Fruit fly (Drosophila melanogaster) whole organism, embryonic: ENCODE measurements around the gene CG5265.

Source experiments
- Awh ChIP-seq: fragments of 200-800 bp; sonication (Bioruptor generic); IDR thresholded peaks from 2 replicates; pipeline ENCODE4, ENCODE4 v1.3.6; 2022; ENCODE audit warnings: missing biosample characterization, missing genetic modification characterization
- B-H2 ChIP-seq: fragments of 200-800 bp; sonication (Bioruptor generic); optimal IDR thresholded peaks from 2 replicates; lab custom pipeline; 2018; ENCODE audit warnings: missing biosample characterization, mild to moderate bottlenecking, missing genetic modification characterization
- CG10147 ChIP-seq: fragments of 200-800 bp; sonication (Bioruptor generic); optimal IDR thresholded peaks from 2 replicates; lab custom pipeline; 2019; ENCODE audit warnings: missing biosample characterization, mild to moderate bottlenecking, missing genetic modification characterization, moderate library complexity
- CG10274 ChIP-seq: fragments of 200-800 bp; sonication (Bioruptor generic); optimal IDR thresholded peaks from 3 replicates; lab custom pipeline; 2017; ENCODE audit warnings: missing biosample characterization, mild to moderate bottlenecking, missing genetic modification characterization
- CG11085 ChIP-seq: fragments of 200-800 bp; sonication (Bioruptor generic); IDR thresholded peaks from 2 replicates; pipeline ENCODE4 v1.3.6; 2022; ENCODE audit warnings: missing biosample characterization, missing genetic modification characterization
- CG11456 ChIP-seq: fragments of 200-800 bp; sonication (Bioruptor generic); IDR thresholded peaks from 3 replicates; pipeline ENCODE4 v1.3.6; 2022; ENCODE audit warnings: missing biosample characterization, missing genetic modification characterization
- CG11723 ChIP-seq: fragments of 200-800 bp; sonication (Bioruptor generic); optimal IDR thresholded peaks from 2 replicates; lab custom pipeline; 2017; ENCODE audit warnings: missing biosample characterization, mild to moderate bottlenecking, missing genetic modification characterization
- CG12155 ChIP-seq: fragments of 200-800 bp; sonication (Bioruptor generic); optimal IDR thresholded peaks from 3 replicates; lab custom pipeline; 2016; ENCODE audit warnings: missing biosample characterization, missing genetic modification characterization
- CG12236 ChIP-seq: fragments of 200-800 bp; sonication (Bioruptor generic); optimal IDR thresholded peaks from 2 replicates; lab custom pipeline; 2016; ENCODE audit warnings: missing biosample characterization, missing genetic modification characterization
- CG14441 ChIP-seq: fragments of 200-800 bp; sonication (Bioruptor generic); IDR thresholded peaks from 2 replicates; pipeline ENCODE4 v1.3.6; 2022; ENCODE audit warnings: missing biosample characterization, missing genetic modification characterization
- CG1529 ChIP-seq: fragments of 200-800 bp; sonication (Bioruptor generic); optimal IDR thresholded peaks from 3 replicates; lab custom pipeline; 2018; ENCODE audit warnings: missing biosample characterization, missing genetic modification characterization
- CG15601 ChIP-seq: fragments of 200-800 bp; sonication (Bioruptor generic); optimal IDR thresholded peaks from 3 replicates; lab custom pipeline; 2019; ENCODE audit warnings: missing biosample characterization, mild to moderate bottlenecking, missing genetic modification characterization, moderate library complexity
- CG16813 ChIP-seq: fragments of 200-800 bp; sonication (Bioruptor generic); IDR thresholded peaks from 3 replicates; pipeline ENCODE4 v1.3.6; 2022; ENCODE audit warnings: missing biosample characterization, missing genetic modification characterization; ENCODE audit not compliant: partially characterized antibody
- CG17568 ChIP-seq: fragments of 200-800 bp; sonication (Bioruptor generic); optimal IDR thresholded peaks from 2 replicates; lab custom pipeline; 2018; ENCODE audit warnings: missing biosample characterization, mild to moderate bottlenecking, missing genetic modification characterization, moderate library complexity
- CG18764 ChIP-seq: fragments of 200-800 bp; sonication (Bioruptor generic); optimal IDR thresholded peaks from 3 replicates; lab custom pipeline; 2016; ENCODE audit warnings: missing biosample characterization, missing genetic modification characterization
- CG31224 ChIP-seq: fragments of 200-800 bp; sonication (Bioruptor generic); IDR thresholded peaks from 2 replicates; pipeline ENCODE4 v1.3.6; 2022; ENCODE audit warnings: missing biosample characterization, missing genetic modification characterization
- CG3407 ChIP-seq: fragments of 200-800 bp; sonication (Bioruptor generic); optimal IDR thresholded peaks from 2 replicates; lab custom pipeline; 2018; ENCODE audit warnings: missing biosample characterization, mild to moderate bottlenecking, missing genetic modification characterization
- CG3847 ChIP-seq: fragments of 200-800 bp; sonication (Bioruptor generic); IDR thresholded peaks from 2 replicates; pipeline ENCODE4 v1.3.6; 2022; ENCODE audit warnings: missing biosample characterization, missing genetic modification characterization
- CG42726 ChIP-seq: fragments of 200-800 bp; sonication (Bioruptor generic); IDR thresholded peaks from 2 replicates; pipeline ENCODE4 v1.3.6; 2022; ENCODE audit warnings: missing biosample characterization, missing genetic modification characterization; ENCODE audit not compliant: partially characterized antibody
- CG7786 ChIP-seq: fragments of 200-800 bp; sonication (Bioruptor generic); optimal IDR thresholded peaks from 2 replicates; lab custom pipeline; 2016; ENCODE audit warnings: missing biosample characterization, missing genetic modification characterization
- CG7963 ChIP-seq: fragments of 200-800 bp; sonication (Bioruptor generic); IDR thresholded peaks from 3 replicates; pipeline ENCODE4 v1.3.6; 2022; ENCODE audit warnings: missing biosample characterization, missing genetic modification characterization; ENCODE audit not compliant: partially characterized antibody
- Dref ChIP-seq: fragments of 200-800 bp; sonication (Bioruptor generic); IDR thresholded peaks from 2 replicates; pipeline ENCODE4 v1.3.6; 2022; ENCODE audit warnings: missing biosample characterization, missing genetic modification characterization
- Gsc ChIP-seq: fragments of 200-800 bp; sonication (Bioruptor generic); IDR thresholded peaks from 2 replicates; pipeline ENCODE4 v1.3.6; 2022; ENCODE audit warnings: missing biosample characterization, missing genetic modification characterization
- HLH54F ChIP-seq: fragments of 200-800 bp; sonication (Bioruptor generic); optimal IDR thresholded peaks from 3 replicates; lab custom pipeline; 2016; ENCODE audit warnings: missing biosample characterization, missing genetic modification characterization
- HmgD ChIP-seq: fragments of 200-800 bp; sonication (Bioruptor generic); optimal IDR thresholded peaks from 3 replicates; lab custom pipeline; 2016; ENCODE audit warnings: missing biosample characterization, missing genetic modification characterization
- HmgZ ChIP-seq: fragments of 200-800 bp; sonication (Bioruptor generic); optimal IDR thresholded peaks from 2 replicates; lab custom pipeline; 2018; ENCODE audit warnings: missing biosample characterization, mild to moderate bottlenecking, missing genetic modification characterization
- Hr3 ChIP-seq: fragments of 200-800 bp; sonication (Bioruptor generic); optimal IDR thresholded peaks from 3 replicates; lab custom pipeline; 2016; ENCODE audit warnings: missing biosample characterization, missing genetic modification characterization
- NK7.1 ChIP-seq: fragments of 200-800 bp; sonication (Bioruptor generic); optimal IDR thresholded peaks from 3 replicates; lab custom pipeline; 2016; ENCODE audit warnings: missing biosample characterization, missing genetic modification characterization
- Opbp ChIP-seq: fragments of 200-800 bp; sonication (Bioruptor generic); IDR thresholded peaks from 3 replicates; pipeline ENCODE4 v1.3.6; 2022; ENCODE audit warnings: missing biosample characterization, missing genetic modification characterization; ENCODE audit not compliant: partially characterized antibody
- Six4 ChIP-seq: fragments of 200-800 bp; sonication (Bioruptor generic); optimal IDR thresholded peaks from 2 replicates; lab custom pipeline; 2016; ENCODE audit warnings: missing biosample characterization, missing genetic modification characterization
- Spps ChIP-seq: fragments of 200-800 bp; sonication (Bioruptor generic); optimal IDR thresholded peaks from 2 replicates; lab custom pipeline; 2018; ENCODE audit warnings: missing biosample characterization, mild to moderate bottlenecking, missing genetic modification characterization
- Ssrp ChIP-seq: fragments of 200-800 bp; sonication (Bioruptor generic); optimal IDR thresholded peaks from 2 replicates; lab custom pipeline; 2018; ENCODE audit warnings: missing biosample characterization, mild to moderate bottlenecking, missing genetic modification characterization, moderate library complexity
- TFAM ChIP-seq: fragments of 200-800 bp; sonication (Bioruptor generic); optimal IDR thresholded peaks from 2 replicates; lab custom pipeline; 2017; ENCODE audit warnings: missing biosample characterization, missing genetic modification characterization, inconsistent platforms
- Usf ChIP-seq: fragments of 200-800 bp; sonication (Bioruptor generic); optimal IDR thresholded peaks from 2 replicates; lab custom pipeline; 2017; ENCODE audit warnings: missing genotype, missing biosample characterization, missing genetic modification characterization
- aop ChIP-seq: fragments of 200-800 bp; sonication (Bioruptor generic); IDR thresholded peaks from 2 replicates; pipeline ENCODE4 v1.3.6; 2022; ENCODE audit warnings: missing biosample characterization, missing genetic modification characterization
- cwo ChIP-seq: fragments of 200-800 bp; sonication (Bioruptor generic); optimal IDR thresholded peaks from 3 replicates; lab custom pipeline; 2017; ENCODE audit warnings: missing biosample characterization, missing genetic modification characterization, mild to moderate bottlenecking, moderate library complexity, missing genetic modification reagents
- dmrt11E ChIP-seq: fragments of 200-800 bp; sonication (Bioruptor generic); optimal IDR thresholded peaks from 3 replicates; lab custom pipeline; 2018; ENCODE audit warnings: missing biosample characterization, mild to moderate bottlenecking, missing genetic modification characterization, moderate library complexity
- dpn ChIP-seq, 2 experiments: fragments of 200-800 bp; sonication (Bioruptor generic); optimal IDR thresholded peaks; 3 replicates each; lab custom pipeline; 2016; ENCODE audit warnings: missing biosample characterization in 2 of 2, missing genetic modification characterization in 2 of 2
- fd64A ChIP-seq: fragments of 200-800 bp; sonication (Bioruptor generic); optimal IDR thresholded peaks from 3 replicates; lab custom pipeline; 2018; ENCODE audit warnings: missing biosample characterization, mild to moderate bottlenecking, missing genetic modification characterization
- gt ChIP-seq: fragments of 200-800 bp; sonication (Bioruptor generic); IDR thresholded peaks from 2 replicates; pipeline ENCODE4 v1.3.6; 2022; ENCODE audit warnings: missing biosample characterization, missing genetic modification characterization
- inv ChIP-seq: fragments of 200-800 bp; sonication (Bioruptor generic); IDR thresholded peaks from 2 replicates; pipeline ENCODE4 v1.3.6; 2022; ENCODE audit warnings: missing biosample characterization, missing genetic modification characterization; ENCODE audit not compliant: partially characterized antibody
- ken ChIP-seq: fragments of 200-800 bp; sonication (Bioruptor generic); IDR thresholded peaks from 3 replicates; pipeline ENCODE4 v1.3.6; 2022; ENCODE audit warnings: missing biosample characterization, missing genetic modification characterization
- lbe ChIP-seq: fragments of 200-800 bp; sonication (Bioruptor generic); optimal IDR thresholded peaks from 2 replicates; lab custom pipeline; 2016; ENCODE audit warnings: missing biosample characterization, mild to moderate bottlenecking, missing genetic modification characterization
- lov ChIP-seq, 2 experiments: fragments of 200-800 bp in 1 of 2; fragments of >200 bp in 1 of 2; sonication (Bioruptor generic) in 1 of 2; IDR thresholded peaks in 1 of 2; optimal IDR thresholded peaks in 1 of 2; 2 replicates in 1 of 2; 3 replicates in 1 of 2; pipeline versions ENCODE4 v1.3.6 to Lab custom; 2017 to 2022; ENCODE audit warnings: missing biosample characterization in 1 of 2, missing genetic modification characterization in 1 of 2
- repo ChIP-seq: fragments of 200-800 bp; sonication (Bioruptor generic); optimal IDR thresholded peaks from 2 replicates; lab custom pipeline; 2016; ENCODE audit warnings: missing biosample characterization, missing genetic modification characterization
- scrt ChIP-seq: fragments of 200-800 bp; sonication (Bioruptor generic); optimal IDR thresholded peaks from 2 replicates; lab custom pipeline; 2018; ENCODE audit warnings: missing biosample characterization, mild to moderate bottlenecking, missing genetic modification characterization, moderate library complexity
- sd ChIP-seq: fragments of 200-800 bp; sonication (Bioruptor generic); optimal IDR thresholded peaks from 3 replicates; lab custom pipeline; 2018; ENCODE audit warnings: missing biosample characterization, mild to moderate bottlenecking, missing genetic modification characterization, moderate library complexity
- sr ChIP-seq: fragments of 200-800 bp; sonication (Bioruptor generic); IDR thresholded peaks from 3 replicates; pipeline ENCODE4 v1.3.6; 2022; ENCODE audit warnings: missing biosample characterization, missing genetic modification characterization
- zen2 ChIP-seq: fragments of 200-800 bp; sonication (Bioruptor generic); IDR thresholded peaks from 3 replicates; pipeline ENCODE4 v1.3.6; 2022; ENCODE audit warnings: missing biosample characterization, missing genetic modification characterization; ENCODE audit not compliant: partially characterized antibody

CG5265 gene

DNA sequence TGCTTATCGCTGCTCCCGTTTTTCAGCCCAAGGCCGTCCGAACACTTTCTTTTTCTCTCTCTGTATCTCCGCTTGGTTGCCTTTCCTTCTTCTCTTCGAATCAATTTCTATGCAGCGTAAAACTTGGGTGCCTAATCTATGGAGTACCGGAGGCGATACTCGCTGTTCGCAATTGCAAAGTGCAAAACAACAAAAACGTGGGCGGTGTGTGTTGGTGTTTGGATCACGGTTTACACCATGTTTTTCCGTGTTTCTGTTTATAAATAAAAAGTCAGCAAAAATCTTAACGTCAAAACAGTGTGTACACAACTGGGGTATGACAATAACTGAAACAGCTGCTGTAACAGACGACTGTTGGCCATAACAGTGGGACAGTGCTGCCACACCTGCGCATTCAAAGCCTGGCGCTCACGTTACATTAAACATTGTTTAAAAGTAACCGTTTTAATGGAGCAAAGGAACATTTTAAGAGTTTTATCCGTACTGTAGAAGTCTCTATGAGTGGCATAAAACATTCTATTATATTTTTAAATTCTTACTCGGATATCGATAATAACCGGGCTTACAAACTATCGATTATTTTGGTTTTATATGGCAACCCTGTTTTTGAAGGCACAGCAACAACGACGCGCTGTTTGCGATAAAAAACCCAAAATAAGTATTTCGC, 10.4 kb downstream of the CG5265 start, which contains the start of the genes m-cup and Det (continued):
- TF ChIP-seq dmrt11E (tag; lab: Kevin White, UChicago) (no peak), Dref (peak; percentile 69), lbe (no peak), Six4 (no peak), aop (GFP tag; lab: Robert Waterston, UW) (no peak), CG10274 (GFP tag; lab: Kevin White, UChicago) (no peak), CG3847 (peak; percentile 49; the same call in 1 of the 2 replicates), HLH54F (GFP tag; lab: Kevin White, UChicago) (peak; percentile 1), Opbp (peak; percentile 49; the same call in 2 of the 3 replicates), gt (GFP tag; lab: Robert Waterston, UW) (no peak), Ssrp (no peak), scrt (GFP tag; lab: Kevin White, UChicago) (no peak), CG3407 (GFP tag; lab: Kevin White, UChicago) (no peak), zen2 (GFP tag; lab: Robert Waterston, UW) (peak; percentile 26; the same call in 1 of the 3 replicates), fd64A (GFP tag; lab: Kevin White, UChicago) (no peak), HmgD (no peak), CG12155 (no peak), B-H2 (GFP tag; lab: Kevin White, UChicago) (no peak), Usf (no peak), TFAM (GFP tag; lab: Kevin White, UChicago) (no peak), CG1529 (GFP tag; lab: Kevin White, UChicago) (no peak), CG7786 (GFP tag; lab: Kevin White, UChicago) (peak; percentile 5), CG11723 (GFP tag; lab: Kevin White, UChicago) (no peak), CG42726 (no peak), CG10147 (GFP tag; lab: Kevin White, UChicago) (peak; percentile 10), CG14441 (no peak), sr (GFP tag; lab: Robert Waterston, UW) (no peak), CG17568 (GFP tag; lab: Kevin White, UChicago) (no peak), dpn (GFP tag; optimal IDR thresholded peaks at IDR 0.05; lab: Kevin White, UChicago) (peak in 1 of 2 experiments; percentile 18), CG16813 (peak; percentile 79), repo (GFP tag; lab: Kevin White, UChicago) (no peak), CG11085 (no peak), ken (GFP tag; lab: Robert Waterston, UW) (no peak), HmgZ (no peak), CG7963 (GFP tag; lab: Robert Waterston, UW) (peak; percentile 58; the same call in 1 of the 3 replicates), inv (peak; percentile 56), cwo (GFP tag; lab: Kevin White, UChicago) (no peak), CG18764 (GFP tag; lab: Kevin White, UChicago) (no peak), sd (tag; lab: Kevin White, UChicago) (no peak), Spps (no peak), CG12236 (GFP tag; lab: Kevin White, UChicago) (no peak), CG11456 (GFP tag; lab: Robert Waterston, UW) (no peak), Gsc (GFP tag; lab: Robert Waterston, UW) (no peak), Hr3 (GFP tag; lab: Kevin White, UChicago) (no peak), CG31224 (GFP tag; lab: Robert Waterston, UW) (no peak), lov (optimal IDR thresholded peaks at IDR 0.05; lab: Kevin White, UChicago) (no peak), lov (GFP tag; IDR thresholded peaks at IDR 0.05; lab: Robert Waterston, UW) (no peak), CG15601 (no peak), Awh (GFP tag; lab: Robert Waterston, UW) (no peak), NK7.1 (GFP tag; lab: Kevin White, UChicago) (no peak)
